Worm (Caenorhabditis elegans) whole organism, L4 larva: Measurements from ENCODE around the gene ZK250.2.

Experiments
- F10B5.3 ChIP-seq: sonication (generic microtip); optimal IDR thresholded peaks from 2 replicates; lab custom pipeline; 2016; ENCODE audit warnings: mild to moderate bottlenecking, missing genetic modification characterization, missing compliant biosample characterization
- F26F4.8 ChIP-seq: fragments of 200-800 bp; sonication (Bioruptor generic); conservative IDR thresholded peaks from 2 replicates; pipeline ENCODE4 v1.3.6; 2022; ENCODE audit warnings: missing genetic modification characterization, missing compliant biosample characterization
- F37D6.2 ChIP-seq: sonication (generic microtip); optimal IDR thresholded peaks from 2 replicates; lab custom pipeline; 2016; ENCODE audit warnings: mild to moderate bottlenecking, missing genetic modification characterization, missing compliant biosample characterization
- F49E8.2 ChIP-seq: sonication (generic microtip); optimal IDR thresholded peaks from 2 replicates; lab custom pipeline; 2016; ENCODE audit warnings: missing compliant biosample characterization, mild to moderate bottlenecking, missing genetic modification characterization, borderline replicate concordance
- R02D3.7 ChIP-seq: fragments of 150-350 bp; sonication (generic microtip); optimal IDR thresholded peaks from 3 replicates; lab custom pipeline; 2014; ENCODE audit warnings: missing biosample characterization, missing genetic modification characterization
- T26A8.4 ChIP-seq: fragments of 200-800 bp; sonication (Bioruptor generic); IDR thresholded peaks from 2 replicates; pipeline ENCODE4 v1.3.6; 2022; ENCODE audit warnings: missing genetic modification characterization, missing compliant biosample characterization
- Y5F2A.4 ChIP-seq: fragments of 200-800 bp; sonication (Bioruptor generic); optimal IDR thresholded peaks from 2 replicates; lab custom pipeline; 2018; ENCODE audit warnings: mild to moderate bottlenecking, missing genetic modification characterization, missing compliant biosample characterization
- ZK546.5 ChIP-seq, 2 experiments: sonication (generic microtip); optimal IDR thresholded peaks; 2 replicates each; lab custom pipeline; 2017; ENCODE audit warnings: missing biosample characterization in 2 of 2, missing genetic modification characterization in 2 of 2
- aha-1 ChIP-seq: fragments of 150-350 bp; peaks from one replicate; lab custom pipeline; 2014; ENCODE audit warnings: missing biosample characterization, missing genetic modification characterization
- aly-2 ChIP-seq: sonication (generic microtip); optimal IDR thresholded peaks from 2 replicates; lab custom pipeline; 2018; ENCODE audit warnings: missing biosample characterization, missing genetic modification characterization
- ama-1 ChIP-seq: fragments of 150-350 bp; optimal IDR thresholded peaks from 2 replicates; lab custom pipeline; 2014; ENCODE audit warnings: inconsistent platforms, mixed read lengths
- arid-1 ChIP-seq: fragments of 200-800 bp; sonication (Bioruptor generic); conservative IDR thresholded peaks from 2 replicates; pipeline ENCODE4 v1.3.6; 2022; ENCODE audit warnings: missing genetic modification reagents, missing genetic modification characterization, missing compliant biosample characterization
- attf-4 ChIP-seq: sonication (generic microtip); optimal IDR thresholded peaks from 3 replicates; lab custom pipeline; 2017; ENCODE audit warnings: missing biosample characterization, missing genetic modification characterization
- ceh-32 ChIP-seq: sonication (generic microtip); optimal IDR thresholded peaks from 2 replicates; lab custom pipeline; 2016; ENCODE audit warnings: mild to moderate bottlenecking, missing genetic modification characterization, missing compliant biosample characterization; ENCODE audit not compliant: poor library complexity
- ceh-82 ChIP-seq: sonication (generic microtip); optimal IDR thresholded peaks from 2 replicates; lab custom pipeline; 2017; ENCODE audit warnings: missing biosample characterization, missing genetic modification characterization
- ctbp-1 ChIP-seq: fragments of 200-800 bp; sonication (Bioruptor generic); IDR thresholded peaks from 2 replicates; pipeline ENCODE4 v1.3.6; 2022; ENCODE audit warnings: missing genetic modification reagents, missing genetic modification characterization, missing compliant biosample characterization
- daf-16 ChIP-seq, 3 experiments: sonication (generic microtip); optimal IDR thresholded peaks; 2 replicates each; lab custom pipeline; 2016 to 2017; ENCODE audit warnings: missing genetic modification characterization in 3 of 3, missing genetic modification reagents in 3 of 3, mild to moderate bottlenecking in 2 of 3, missing compliant biosample characterization in 2 of 3, missing biosample characterization in 1 of 3, moderate library complexity in 1 of 3
- dmd-8 ChIP-seq: fragments of 200-800 bp; sonication (Bioruptor generic); IDR thresholded peaks from 2 replicates; pipeline ENCODE4 v1.3.6; 2022; ENCODE audit warnings: missing genetic modification characterization, missing compliant biosample characterization
- dmd-9 ChIP-seq: fragments of 200-800 bp; sonication (Bioruptor generic); IDR thresholded peaks from 2 replicates; pipeline ENCODE4 v1.3.6; 2022; ENCODE audit warnings: missing genetic modification reagents, missing genetic modification characterization, missing compliant biosample characterization
- dpl-1 ChIP-seq: fragments of 150-350 bp; optimal IDR thresholded peaks from 2 replicates; lab custom pipeline; 2014; ENCODE audit warnings: missing biosample characterization, missing genetic modification reagents, missing genetic modification characterization
- egl-27 ChIP-seq: sonication (generic microtip); optimal IDR thresholded peaks from 3 replicates; lab custom pipeline; 2017; ENCODE audit warnings: missing biosample characterization, missing genetic modification reagents, missing genetic modification characterization
- hlh-11 ChIP-seq: fragments of 200-800 bp; sonication (Bioruptor generic); optimal IDR thresholded peaks from 2 replicates; lab custom pipeline; 2018; ENCODE audit warnings: mild to moderate bottlenecking, missing genetic modification characterization, missing compliant biosample characterization
- hlh-30 ChIP-seq: sonication (generic microtip); optimal IDR thresholded peaks from 2 replicates; lab custom pipeline; 2017; ENCODE audit warnings: antibody characterized with exemption, mild to moderate bottlenecking, missing genetic modification characterization, missing compliant biosample characterization; ENCODE audit not compliant: insufficient read depth
- hmg-1.1 ChIP-seq: fragments of 200-800 bp; sonication (Bioruptor generic); IDR thresholded peaks from 2 replicates; pipeline ENCODE4 v1.3.6; 2022; ENCODE audit warnings: missing genetic modification reagents, missing genetic modification characterization, missing compliant biosample characterization
- jun-1 ChIP-seq: fragments of 150-350 bp; optimal IDR thresholded peaks from 2 replicates; lab custom pipeline; 2014; ENCODE audit warnings: missing biosample characterization, missing genetic modification reagents, missing genetic modification characterization
- lin-13 ChIP-seq: fragments of 150-350 bp; optimal IDR thresholded peaks from 2 replicates; lab custom pipeline; 2014; ENCODE audit warnings: missing biosample characterization, missing genetic modification reagents, missing genetic modification characterization
- lin-15B ChIP-seq: fragments of 150-350 bp; sonication (generic microtip); optimal IDR thresholded peaks from 3 replicates; lab custom pipeline; 2014; ENCODE audit warnings: missing biosample characterization, missing genetic modification characterization
- lin-29 ChIP-seq: fragments of 200-800 bp; sonication (Bioruptor generic); IDR thresholded peaks from 2 replicates; pipeline ENCODE4 v1.3.6; 2022; ENCODE audit warnings: missing genetic modification reagents, missing genetic modification characterization, missing compliant biosample characterization
- lin-39 ChIP-seq: fragments of 150-350 bp; optimal IDR thresholded peaks from 2 replicates; lab custom pipeline; 2014; ENCODE audit warnings: missing biosample characterization, missing genetic modification reagents, missing genetic modification characterization
- lsy-2 ChIP-seq, 2 experiments: fragments of 150-350 bp in 1 of 2; sonication (generic microtip) in 1 of 2; optimal IDR thresholded peaks; 2 replicates each; lab custom pipeline; 2014 to 2017; ENCODE audit warnings: missing biosample characterization in 2 of 2, missing genetic modification characterization in 2 of 2
- madf-9 ChIP-seq: fragments of 200-800 bp; sonication (Bioruptor generic); conservative IDR thresholded peaks from 2 replicates; pipeline ENCODE4 v1.3.6; 2022; ENCODE audit warnings: missing genetic modification reagents, missing genetic modification characterization, missing compliant biosample characterization
- mes-2 ChIP-seq: sonication (generic microtip); optimal IDR thresholded peaks from 2 replicates; lab custom pipeline; 2016; ENCODE audit warnings: missing genotype, mild to moderate bottlenecking, missing genetic modification characterization, missing compliant biosample characterization; ENCODE audit not compliant: poor library complexity, severe bottlenecking
- mxl-3 ChIP-seq: fragments of 200-800 bp; sonication (Bioruptor generic); optimal IDR thresholded peaks from 2 replicates; lab custom pipeline; 2018; ENCODE audit warnings: mild to moderate bottlenecking, missing genetic modification characterization, missing compliant biosample characterization
- nhr-10 ChIP-seq: fragments of 150-350 bp; optimal IDR thresholded peaks from 2 replicates; lab custom pipeline; 2014; ENCODE audit warnings: missing biosample characterization, missing genetic modification characterization
- nhr-102 ChIP-seq: sonication (generic microtip); optimal IDR thresholded peaks from 2 replicates; lab custom pipeline; 2016; ENCODE audit warnings: mild to moderate bottlenecking, missing genetic modification characterization, moderate library complexity, missing compliant biosample characterization
- nhr-11 ChIP-seq: fragments of 150-350 bp; optimal IDR thresholded peaks from 2 replicates; lab custom pipeline; 2014; ENCODE audit warnings: missing biosample characterization, missing genetic modification characterization
- nhr-237 ChIP-seq: sonication (generic microtip); optimal IDR thresholded peaks from 2 replicates; lab custom pipeline; 2017; ENCODE audit warnings: missing biosample characterization, missing genetic modification characterization
- nhr-25 ChIP-seq: sonication (generic microtip); optimal IDR thresholded peaks from 2 replicates; lab custom pipeline; 2017; ENCODE audit warnings: missing genetic modification characterization, mild to moderate bottlenecking, missing compliant biosample characterization, antibody characterized with exemption, moderate library complexity, borderline replicate concordance; ENCODE audit not compliant: insufficient read depth
- nhr-28 ChIP-seq: fragments of 150-350 bp; optimal IDR thresholded peaks from 2 replicates; lab custom pipeline; 2014; ENCODE audit warnings: missing biosample characterization, missing genetic modification characterization
- nhr-42 ChIP-seq: fragments of 200-800 bp; sonication (Bioruptor generic); IDR thresholded peaks from 2 replicates; pipeline ENCODE4 v1.3.6; 2022; ENCODE audit warnings: missing genetic modification characterization, missing compliant biosample characterization
- nhr-6 ChIP-seq: fragments of 150-350 bp; optimal IDR thresholded peaks from 2 replicates; lab custom pipeline; 2014; ENCODE audit warnings: missing biosample characterization, missing genetic modification characterization
- php-3 ChIP-seq: fragments of 200-800 bp; sonication (Bioruptor generic); IDR thresholded peaks from 2 replicates; pipeline ENCODE4 v1.3.6; 2022; ENCODE audit warnings: missing genetic modification reagents, missing genetic modification characterization, missing compliant biosample characterization
- pqm-1 ChIP-seq: sonication (generic microtip); optimal IDR thresholded peaks from 2 replicates; lab custom pipeline; 2017; ENCODE audit warnings: missing biosample characterization, missing genetic modification characterization
- saeg-2 ChIP-seq: fragments of 200-800 bp; sonication (Bioruptor generic); IDR thresholded peaks from 2 replicates; pipeline ENCODE4 v1.3.6; 2022; ENCODE audit warnings: missing genetic modification reagents, missing genetic modification characterization, missing compliant biosample characterization
- snpc-4 ChIP-seq: fragments of 150-350 bp; optimal IDR thresholded peaks from 2 replicates; lab custom pipeline; 2014; ENCODE audit warnings: missing biosample characterization, missing genetic modification characterization
- spr-1 ChIP-seq: sonication (generic microtip); optimal IDR thresholded peaks from 2 replicates; lab custom pipeline; 2016; ENCODE audit warnings: mild to moderate bottlenecking, missing genetic modification characterization, missing compliant biosample characterization
- spr-3 ChIP-seq: fragments of 200-800 bp; sonication (Bioruptor generic); optimal IDR thresholded peaks from 2 replicates; lab custom pipeline; 2018; ENCODE audit warnings: mild to moderate bottlenecking, missing genetic modification characterization, missing compliant biosample characterization
- tag-97 ChIP-seq: fragments of 200-800 bp; sonication (Bioruptor generic); IDR thresholded peaks from 2 replicates; pipeline ENCODE4 v1.3.6; 2022; ENCODE audit warnings: missing genetic modification characterization, missing compliant biosample characterization
- unc-130 ChIP-seq: sonication (generic microtip); optimal IDR thresholded peaks from 2 replicates; lab custom pipeline; 2016; ENCODE audit warnings: missing genetic modification reagents, missing genetic modification characterization, missing compliant biosample characterization
- unc-62 ChIP-seq, 3 experiments: fragments of 150-350 bp in 1 of 3; sonication (generic microtip); optimal IDR thresholded peaks in 2 of 3; peaks in 1 of 3; 1 replicate in 1 of 3; 2 replicates in 2 of 3; lab custom pipeline; 2014 to 2017; ENCODE audit warnings: missing biosample characterization in 3 of 3, missing genetic modification characterization in 3 of 3, missing genetic modification reagents in 3 of 3, missing genotype in 1 of 3
- zag-1 ChIP-seq: fragments of 150-350 bp; optimal IDR thresholded peaks from 2 replicates; lab custom pipeline; 2014; ENCODE audit warnings: missing biosample characterization, missing genetic modification characterization
- zfp-3 ChIP-seq: fragments of 200-800 bp; sonication (Bioruptor generic); conservative IDR thresholded peaks from 2 replicates; pipeline ENCODE4 v1.3.6; 2022; ENCODE audit warnings: missing genetic modification reagents, missing genetic modification characterization, missing compliant biosample characterization

The ZK250.2 gene

DNA sequence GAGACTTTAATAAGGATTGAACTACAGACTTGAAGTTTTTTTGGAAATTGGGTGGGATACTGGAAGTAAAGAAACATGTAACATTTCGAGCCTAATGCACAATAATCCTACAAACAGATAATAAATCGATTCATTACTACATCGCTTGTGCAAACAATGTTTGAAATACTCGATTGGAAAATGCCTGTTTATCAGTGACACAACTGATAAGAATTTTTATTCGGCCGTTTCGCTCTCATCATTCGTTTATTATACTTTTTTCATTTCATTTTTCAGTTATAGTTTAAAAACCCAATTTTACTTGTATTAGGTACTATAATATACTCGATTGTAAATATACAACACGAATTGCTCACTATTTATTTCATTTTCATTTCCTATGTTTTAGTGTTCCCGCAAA is 47.3 kb downstream of the ZK250.2 start:
- TF ChIP-seq snpc-4 (tag; lab: Kevin White, UChicago) = no peak
- TF ChIP-seq php-3 = peak; percentile 45; the same call in 1 of the 2 replicates
- no peak for TF ChIP-seq zag-1
- TF ChIP-seq spr-3 = no peak
- TF ChIP-seq dmd-8 (GFP tag; lab: Robert Waterston, UW) = no peak
- no peak for TF ChIP-seq nhr-11 (tag; lab: Kevin White, UChicago)
- no peak for TF ChIP-seq daf-16 (GFP tag; optimal IDR thresholded peaks at IDR 0.05; lab: Kevin White, UChicago)
- TF ChIP-seq daf-16 (tag; optimal IDR thresholded peaks at IDR 0.05; lab: Kevin White, UChicago) = peak; percentile 84
- TF ChIP-seq jun-1 (tag; lab: Kevin White, UChicago) = no peak
- no peak for TF ChIP-seq lin-39 (tag; lab: Kevin White, UChicago)
- peak; percentile 74 for TF ChIP-seq nhr-28 (tag; lab: Kevin White, UChicago)
- no peak for TF ChIP-seq attf-4 (tag; lab: Kevin White, UChicago)
- no peak for TF ChIP-seq ceh-32
- no peak for TF ChIP-seq unc-130 (GFP tag; lab: Kevin White, UChicago)
- no peak for TF ChIP-seq saeg-2 (GFP tag; lab: Robert Waterston, UW)
- TF ChIP-seq F37D6.2 = no peak
- TF ChIP-seq ama-1 (lab: Kevin White, UChicago) = no peak
- no peak for TF ChIP-seq arid-1 (GFP tag; lab: Robert Waterston, UW)
- TF ChIP-seq ZK546.5 (tag; optimal IDR thresholded peaks at IDR 0.05; lab: Kevin White, UChicago) = no peak
- TF ChIP-seq zfp-3 (GFP tag; lab: Robert Waterston, UW) = no peak
- no peak for TF ChIP-seq mes-2 (tag; lab: Kevin White, UChicago)
- no peak for TF ChIP-seq dmd-9 (GFP tag; lab: Robert Waterston, UW)
- TF ChIP-seq R02D3.7 (tag; lab: Kevin White, UChicago) = no peak
- TF ChIP-seq nhr-25 (tag; lab: Kevin White, UChicago) = no peak
- no peak for TF ChIP-seq mxl-3
- TF ChIP-seq lin-13 (GFP tag; lab: Kevin White, UChicago) = no peak
- no peak for TF ChIP-seq F26F4.8 (GFP tag; lab: Robert Waterston, UW)
- no peak for TF ChIP-seq F10B5.3
- no peak for TF ChIP-seq madf-9 (GFP tag; lab: Robert Waterston, UW)
- no peak for TF ChIP-seq ctbp-1
- no peak for TF ChIP-seq hlh-30 (tag; lab: Kevin White, UChicago)
- no peak for TF ChIP-seq lin-15B
- no peak for TF ChIP-seq nhr-102 (tag; lab: Kevin White, UChicago)
- TF ChIP-seq unc-62 (GFP tag; optimal IDR thresholded peaks at IDR 0.05 in 1 of 2; lab: Kevin White, UChicago) = peak in 1 of 2 experiments; percentile 13
- no peak for TF ChIP-seq unc-62 (tag; optimal IDR thresholded peaks at IDR 0.05; lab: Kevin White, UChicago)
- no peak for TF ChIP-seq hmg-1.1 (GFP tag; lab: Robert Waterston, UW)
- TF ChIP-seq nhr-237 = no peak
- no peak for TF ChIP-seq dpl-1 (GFP tag; lab: Kevin White, UChicago)
- no peak for TF ChIP-seq tag-97
- TF ChIP-seq nhr-6 = no peak
- peak; percentile 91 for TF ChIP-seq pqm-1 (tag; lab: Kevin White, UChicago)
- no peak for TF ChIP-seq F49E8.2 (tag; lab: Kevin White, UChicago)
- peak; percentile 15 for TF ChIP-seq hlh-11 (tag; lab: Kevin White, UChicago)
- no peak for TF ChIP-seq nhr-10 (tag; lab: Kevin White, UChicago)
- TF ChIP-seq lin-29 = no peak
- no peak for TF ChIP-seq lsy-2 (tag; optimal IDR thresholded peaks at IDR 0.05; lab: Kevin White, UChicago)
- TF ChIP-seq spr-1 = no peak
- no peak for TF ChIP-seq aly-2 (tag; lab: Kevin White, UChicago)
- TF ChIP-seq ceh-82 (tag; lab: Kevin White, UChicago) = no peak
- TF ChIP-seq T26A8.4 (GFP tag; lab: Robert Waterston, UW) = no peak
- no peak for TF ChIP-seq egl-27 (tag; lab: Kevin White, UChicago)
- no peak for TF ChIP-seq Y5F2A.4 (GFP tag; lab: Kevin White, UChicago)
- no peak for TF ChIP-seq aha-1 (tag; lab: Kevin White, UChicago)
- no peak for TF ChIP-seq nhr-42 (GFP tag; lab: Robert Waterston, UW)
- TF ChIP-seq, all 104 proteins: peak for 6
